Worm (Caenorhabditis elegans) whole organism, L4 larva: ENCODE results near the gene C16C8.27.

Source experiments
- F26F4.8 ChIP-seq: fragments of 200-800 bp; sonication (Bioruptor generic); conservative IDR thresholded peaks from 2 replicates; pipeline ENCODE4 v1.3.6; 2022; ENCODE audit warnings: missing genetic modification characterization, missing compliant biosample characterization
- F49E8.2 ChIP-seq: sonication (generic microtip); optimal IDR thresholded peaks from 2 replicates; lab custom pipeline; 2016; ENCODE audit warnings: missing compliant biosample characterization, mild to moderate bottlenecking, missing genetic modification characterization, borderline replicate concordance
- Y48G9A.11 ChIP-seq: fragments of 200-800 bp; sonication (Bioruptor generic); IDR thresholded peaks from 2 replicates; pipeline ENCODE4 v1.3.6; 2022; ENCODE audit warnings: missing genetic modification reagents, missing genetic modification characterization, missing compliant biosample characterization
- Y5F2A.4 ChIP-seq: fragments of 200-800 bp; sonication (Bioruptor generic); optimal IDR thresholded peaks from 2 replicates; lab custom pipeline; 2018; ENCODE audit warnings: mild to moderate bottlenecking, missing genetic modification characterization, missing compliant biosample characterization
- Y75B8A.6 ChIP-seq: fragments of 200-800 bp; sonication (Bioruptor generic); IDR thresholded peaks from 2 replicates; pipeline ENCODE4 v1.3.6; 2022; ENCODE audit warnings: missing genetic modification reagents, missing genetic modification characterization, missing compliant biosample characterization
- ZK546.5 ChIP-seq, 2 experiments: sonication (generic microtip); optimal IDR thresholded peaks; 2 replicates each; lab custom pipeline; 2017; ENCODE audit warnings: missing biosample characterization in 2 of 2, missing genetic modification characterization in 2 of 2
- aha-1 ChIP-seq: fragments of 150-350 bp; peaks from one replicate; lab custom pipeline; 2014; ENCODE audit warnings: missing biosample characterization, missing genetic modification characterization
- aly-2 ChIP-seq: sonication (generic microtip); optimal IDR thresholded peaks from 2 replicates; lab custom pipeline; 2018; ENCODE audit warnings: missing biosample characterization, missing genetic modification characterization
- ama-1 ChIP-seq: fragments of 150-350 bp; optimal IDR thresholded peaks from 2 replicates; lab custom pipeline; 2014; ENCODE audit warnings: inconsistent platforms, mixed read lengths
- arid-1 ChIP-seq: fragments of 200-800 bp; sonication (Bioruptor generic); conservative IDR thresholded peaks from 2 replicates; pipeline ENCODE4 v1.3.6; 2022; ENCODE audit warnings: missing genetic modification reagents, missing genetic modification characterization, missing compliant biosample characterization
- ceh-32 ChIP-seq: sonication (generic microtip); optimal IDR thresholded peaks from 2 replicates; lab custom pipeline; 2016; ENCODE audit warnings: mild to moderate bottlenecking, missing genetic modification characterization, missing compliant biosample characterization; ENCODE audit not compliant: poor library complexity
- ceh-44 ChIP-seq: fragments of 200-800 bp; sonication (Bioruptor generic); IDR thresholded peaks from 2 replicates; pipeline ENCODE4 v1.3.6; 2022; ENCODE audit warnings: missing genetic modification reagents, missing genetic modification characterization, missing compliant biosample characterization
- ctbp-1 ChIP-seq: fragments of 200-800 bp; sonication (Bioruptor generic); IDR thresholded peaks from 2 replicates; pipeline ENCODE4 v1.3.6; 2022; ENCODE audit warnings: missing genetic modification reagents, missing genetic modification characterization, missing compliant biosample characterization
- daf-19 ChIP-seq: fragments of 200-800 bp; sonication (Bioruptor generic); conservative IDR thresholded peaks from 2 replicates; pipeline ENCODE4 v1.3.6; 2022; ENCODE audit warnings: missing genetic modification characterization, missing compliant biosample characterization
- duxl-1 ChIP-seq: sonication (generic microtip); optimal IDR thresholded peaks from 2 replicates; lab custom pipeline; 2016; ENCODE audit warnings: mild to moderate bottlenecking, missing genetic modification characterization, moderate library complexity, missing compliant biosample characterization; ENCODE audit not compliant: poor library complexity
- egl-43 ChIP-seq: fragments of 200-800 bp; sonication (Bioruptor generic); IDR thresholded peaks from 2 replicates; pipeline ENCODE4 v1.3.6; 2022; ENCODE audit warnings: missing genetic modification reagents, missing genetic modification characterization, missing compliant biosample characterization
- gei-8 ChIP-seq: fragments of 200-800 bp; sonication (Bioruptor generic); optimal IDR thresholded peaks from 2 replicates; lab custom pipeline; 2018; ENCODE audit warnings: mild to moderate bottlenecking, missing genetic modification characterization, missing compliant biosample characterization
- hmg-1.1 ChIP-seq: fragments of 200-800 bp; sonication (Bioruptor generic); IDR thresholded peaks from 2 replicates; pipeline ENCODE4 v1.3.6; 2022; ENCODE audit warnings: missing genetic modification reagents, missing genetic modification characterization, missing compliant biosample characterization
- jun-1 ChIP-seq: fragments of 150-350 bp; optimal IDR thresholded peaks from 2 replicates; lab custom pipeline; 2014; ENCODE audit warnings: missing biosample characterization, missing genetic modification reagents, missing genetic modification characterization
- lim-7 ChIP-seq: fragments of 200-800 bp; sonication (Bioruptor generic); IDR thresholded peaks from 2 replicates; pipeline ENCODE4 v1.3.6; 2022; ENCODE audit warnings: missing genetic modification characterization, missing compliant biosample characterization
- lin-1 ChIP-seq: fragments of 200-800 bp; sonication (Bioruptor generic); IDR thresholded peaks from 2 replicates; pipeline ENCODE4 v1.3.6; 2022; ENCODE audit warnings: missing genetic modification reagents, missing genetic modification characterization, missing compliant biosample characterization
- lin-13 ChIP-seq: fragments of 150-350 bp; optimal IDR thresholded peaks from 2 replicates; lab custom pipeline; 2014; ENCODE audit warnings: missing biosample characterization, missing genetic modification reagents, missing genetic modification characterization
- lin-15B ChIP-seq: fragments of 150-350 bp; sonication (generic microtip); optimal IDR thresholded peaks from 3 replicates; lab custom pipeline; 2014; ENCODE audit warnings: missing biosample characterization, missing genetic modification characterization
- lin-38 ChIP-seq: fragments of 200-800 bp; sonication (Bioruptor generic); IDR thresholded peaks from 2 replicates; pipeline ENCODE4 v1.3.6; 2022; ENCODE audit warnings: missing genetic modification reagents, missing genetic modification characterization, missing compliant biosample characterization
- lir-3 ChIP-seq: sonication (generic microtip); optimal IDR thresholded peaks from 2 replicates; lab custom pipeline; 2016; ENCODE audit warnings: mild to moderate bottlenecking, missing genetic modification characterization, missing compliant biosample characterization
- lsy-2 ChIP-seq, 2 experiments: fragments of 150-350 bp in 1 of 2; sonication (generic microtip) in 1 of 2; optimal IDR thresholded peaks; 2 replicates each; lab custom pipeline; 2014 to 2017; ENCODE audit warnings: missing biosample characterization in 2 of 2, missing genetic modification characterization in 2 of 2
- madf-5 ChIP-seq, 2 experiments: fragments of 200-800 bp; sonication (Bioruptor generic); IDR thresholded peaks; 2 replicates each; pipeline ENCODE4 v1.3.6; 2022; ENCODE audit warnings: missing compliant biosample characterization in 2 of 2, missing genetic modification characterization in 2 of 2
- nhr-10 ChIP-seq: fragments of 150-350 bp; optimal IDR thresholded peaks from 2 replicates; lab custom pipeline; 2014; ENCODE audit warnings: missing biosample characterization, missing genetic modification characterization
- nhr-102 ChIP-seq: sonication (generic microtip); optimal IDR thresholded peaks from 2 replicates; lab custom pipeline; 2016; ENCODE audit warnings: mild to moderate bottlenecking, missing genetic modification characterization, moderate library complexity, missing compliant biosample characterization
- nhr-48 ChIP-seq: sonication (generic microtip); optimal IDR thresholded peaks from 2 replicates; lab custom pipeline; 2016; ENCODE audit warnings: mild to moderate bottlenecking, missing genetic modification characterization, missing compliant biosample characterization
- nhr-6 ChIP-seq: fragments of 150-350 bp; optimal IDR thresholded peaks from 2 replicates; lab custom pipeline; 2014; ENCODE audit warnings: missing biosample characterization, missing genetic modification characterization
- nhr-76 ChIP-seq: fragments of 150-350 bp; optimal IDR thresholded peaks from 2 replicates; lab custom pipeline; 2014; ENCODE audit warnings: missing biosample characterization, missing genetic modification characterization
- nhr-77 ChIP-seq: fragments of 150-350 bp; optimal IDR thresholded peaks from 2 replicates; lab custom pipeline; 2014; ENCODE audit warnings: missing biosample characterization, missing genetic modification characterization
- php-3 ChIP-seq: fragments of 200-800 bp; sonication (Bioruptor generic); IDR thresholded peaks from 2 replicates; pipeline ENCODE4 v1.3.6; 2022; ENCODE audit warnings: missing genetic modification reagents, missing genetic modification characterization, missing compliant biosample characterization
- pqm-1 ChIP-seq: sonication (generic microtip); optimal IDR thresholded peaks from 2 replicates; lab custom pipeline; 2017; ENCODE audit warnings: missing biosample characterization, missing genetic modification characterization
- rbr-2 ChIP-seq: sonication (generic microtip); optimal IDR thresholded peaks from 2 replicates; lab custom pipeline; 2016; ENCODE audit warnings: missing genotype, missing genetic modification characterization, missing compliant biosample characterization
- set-16 ChIP-seq: fragments of 200-800 bp; sonication (Bioruptor generic); IDR thresholded peaks from 2 replicates; pipeline ENCODE4 v1.3.6; 2022; ENCODE audit warnings: missing genetic modification reagents, missing genetic modification characterization, missing compliant biosample characterization
- snpc-1.2 ChIP-seq: fragments of 200-800 bp; sonication (Bioruptor generic); IDR thresholded peaks from 2 replicates; pipeline ENCODE4 v1.3.6; 2022; ENCODE audit warnings: missing genetic modification reagents, missing genetic modification characterization, missing compliant biosample characterization
- snpc-4 ChIP-seq: fragments of 150-350 bp; optimal IDR thresholded peaks from 2 replicates; lab custom pipeline; 2014; ENCODE audit warnings: missing biosample characterization, missing genetic modification characterization
- spr-1 ChIP-seq: sonication (generic microtip); optimal IDR thresholded peaks from 2 replicates; lab custom pipeline; 2016; ENCODE audit warnings: mild to moderate bottlenecking, missing genetic modification characterization, missing compliant biosample characterization
- tra-1 ChIP-seq: fragments of 200-800 bp; sonication (Bioruptor generic); IDR thresholded peaks from 2 replicates; pipeline ENCODE4 v1.3.6; 2022; ENCODE audit warnings: missing genetic modification reagents, missing genetic modification characterization, missing compliant biosample characterization
- unc-62 ChIP-seq, 3 experiments: fragments of 150-350 bp in 1 of 3; sonication (generic microtip); optimal IDR thresholded peaks in 2 of 3; peaks in 1 of 3; 1 replicate in 1 of 3; 2 replicates in 2 of 3; lab custom pipeline; 2014 to 2017; ENCODE audit warnings: missing biosample characterization in 3 of 3, missing genetic modification characterization in 3 of 3, missing genetic modification reagents in 3 of 3, missing genotype in 1 of 3
- zfp-2 ChIP-seq: sonication (generic microtip); optimal IDR thresholded peaks from 2 replicates; lab custom pipeline; 2016; ENCODE audit warnings: mild to moderate bottlenecking, missing genetic modification characterization, missing compliant biosample characterization
- zip-11 ChIP-seq: fragments of 200-800 bp; sonication (Bioruptor generic); IDR thresholded peaks from 2 replicates; pipeline ENCODE4 v1.3.6; 2022; ENCODE audit warnings: missing genetic modification characterization, missing compliant biosample characterization

Gene C16C8.27

DNA sequence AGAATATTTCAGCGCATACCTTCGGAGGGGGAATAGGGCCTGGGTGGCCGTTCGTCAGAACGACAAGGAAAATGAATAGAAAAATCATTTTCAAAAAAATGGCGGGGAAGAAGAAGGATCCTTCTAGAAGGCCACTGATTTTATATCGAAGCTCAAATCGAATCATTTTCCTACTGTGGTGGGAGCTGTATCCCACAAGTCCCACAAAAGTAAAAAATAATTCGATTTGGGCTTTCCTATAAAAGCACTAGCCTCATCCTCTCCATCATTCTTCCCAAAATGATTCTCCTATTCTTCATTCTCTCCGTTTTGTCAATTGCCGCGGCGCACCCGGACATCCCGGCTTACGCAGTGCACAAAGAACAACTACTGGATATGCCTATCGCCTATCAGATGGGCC lies 16.7 kb downstream of the C16C8.27 start, which contains the start of the genes C16C8.26 and C16C8.19:
Gene C16C8.26, minus strand, starts transcription at position 101 of the 400 bp plus-strand sequence.
Gene C16C8.19, plus strand, starts transcription at position 279 of the 400 bp plus-strand sequence.
- TF ChIP-seq lim-7 (GFP tag; lab: Robert Waterston, UW) (no peak), nhr-102 (tag; lab: Kevin White, UChicago) (no peak), snpc-4 (tag; lab: Kevin White, UChicago) (no peak), gei-8 (GFP tag; lab: Kevin White, UChicago) (no peak), daf-19 (no peak), F49E8.2 (no peak), F26F4.8 (no peak), nhr-77 (tag; lab: Kevin White, UChicago) (no peak), arid-1 (GFP tag; lab: Robert Waterston, UW) (no peak), ZK546.5 (tag; optimal IDR thresholded peaks at IDR 0.05; lab: Kevin White, UChicago) (no peak), lin-38 (no peak)

- TF ChIP-seq duxl-1 (tag; lab: Kevin White, UChicago) (no peak), ama-1 (lab: Kevin White, UChicago) (no peak), nhr-76 (tag; lab: Kevin White, UChicago) (no peak), lir-3 (no peak), nhr-6 (tag; lab: Kevin White, UChicago) (no peak)
Observed at ce11 chrII:3459199-3459598, 17.7 kb downstream of the C16C8.27 start.

ce11 chrII:3460048-3460447 lies 18.6 kb downstream of the C16C8.27 start, which contains the start of gene C16C8.7:
C16C8.7 (minus strand) TSS chrII:3460148.
- TF ChIP-seq lir-3 (no peak), zip-11 (GFP tag; lab: Robert Waterston, UW) (no peak), lin-1 (GFP tag; lab: Robert Waterston, UW) (no peak), nhr-10 (no peak), ceh-32 (tag; lab: Kevin White, UChicago) (no peak), aha-1 (tag; lab: Kevin White, UChicago) (no peak), zfp-2 (tag; lab: Kevin White, UChicago) (no peak), tra-1 (GFP tag; lab: Robert Waterston, UW) (no peak), F26F4.8 (no peak), lin-15B (tag; lab: Kevin White, UChicago) (no peak), jun-1 (tag; lab: Kevin White, UChicago) (no peak), pqm-1 (tag; lab: Kevin White, UChicago) (no peak), ceh-44 (no peak), nhr-48 (tag; lab: Kevin White, UChicago) (no peak), spr-1 (tag; lab: Kevin White, UChicago) (no peak), ZK546.5 (tag; optimal IDR thresholded peaks at IDR 0.05; lab: Kevin White, UChicago) (no peak), snpc-1.2 (GFP tag; lab: Robert Waterston, UW) (no peak), Y75B8A.6 (GFP tag; lab: Robert Waterston, UW) (no peak), ctbp-1 (no peak)

DNA sequence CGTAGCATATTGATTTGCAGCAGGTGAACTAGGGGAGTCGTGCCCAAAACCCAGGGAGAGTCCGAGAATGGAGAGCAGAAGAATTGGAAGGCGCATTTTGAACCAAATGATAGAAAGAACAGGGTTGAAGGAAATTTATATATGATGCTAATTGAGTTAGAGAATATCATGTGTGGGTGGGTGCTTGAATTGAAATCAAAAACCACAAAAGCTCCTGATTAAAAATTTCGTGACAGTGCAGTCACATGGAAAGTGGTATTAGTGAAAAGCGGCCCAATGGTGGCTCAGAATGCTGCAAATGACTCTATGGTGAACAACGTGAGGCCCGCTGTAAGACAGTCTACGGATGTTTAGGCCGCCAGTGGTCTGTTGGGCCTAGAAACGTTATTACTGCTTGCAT lies 20.1 kb downstream of the C16C8.27 start, which contains the start of gene C16C8.8:
Gene C16C8.8, minus strand, starts transcription at position 101 of the 400 bp plus-strand sequence.
- TF ChIP-seq zip-11 (GFP tag; lab: Robert Waterston, UW) (no peak), ctbp-1 (no peak)

ce11 chrII:3463097-3463496 lies 21.6 kb downstream of the C16C8.27 start, which contains the start of gene C16C8.9:
C16C8.9 (minus strand) TSS chrII:3463197.
- TF ChIP-seq egl-43 (GFP tag; lab: Robert Waterston, UW) = no peak
- no peak for TF ChIP-seq rbr-2 (tag; lab: Kevin White, UChicago)
- TF ChIP-seq madf-5 (GFP tag; IDR thresholded peaks at IDR 0.05; lab: Robert Waterston, UW) = no peak
- no peak for TF ChIP-seq lsy-2 (tag; optimal IDR thresholded peaks at IDR 0.05; lab: Kevin White, UChicago)
- no peak for TF ChIP-seq hmg-1.1 (GFP tag; lab: Robert Waterston, UW)
- TF ChIP-seq unc-62 (GFP tag; optimal IDR thresholded peaks at IDR 0.05 in 1 of 2; lab: Kevin White, UChicago) = no peak
- no peak for TF ChIP-seq unc-62 (tag; optimal IDR thresholded peaks at IDR 0.05; lab: Kevin White, UChicago)
- TF ChIP-seq ceh-32 (tag; lab: Kevin White, UChicago) = no peak
- TF ChIP-seq F26F4.8 = no peak
- TF ChIP-seq nhr-10 = no peak
- no peak for TF ChIP-seq set-16 (GFP tag; lab: Robert Waterston, UW)
- TF ChIP-seq ceh-44 = no peak
- no peak for TF ChIP-seq Y5F2A.4 (GFP tag; lab: Kevin White, UChicago)
- no peak for TF ChIP-seq php-3 (GFP tag; lab: Robert Waterston, UW)
- TF ChIP-seq tra-1 (GFP tag; lab: Robert Waterston, UW) = no peak
- TF ChIP-seq Y48G9A.11 = no peak
- no peak for TF ChIP-seq nhr-77 (tag; lab: Kevin White, UChicago)
- TF ChIP-seq lim-7 (GFP tag; lab: Robert Waterston, UW) = no peak
- TF ChIP-seq lin-13 (GFP tag; lab: Kevin White, UChicago) = no peak
- TF ChIP-seq aly-2 = no peak
